Worm (Caenorhabditis elegans) whole organism, L3 larva: ENCODE data around the gene clec-222.

ENCODE experiments used
- R02D3.7 ChIP-seq: fragments of 150-350 bp; optimal IDR thresholded peaks from 2 replicates; lab custom pipeline; 2014; ENCODE audit warnings: missing biosample characterization, missing genetic modification characterization
- ZK546.5 ChIP-seq: sonication (generic microtip); optimal IDR thresholded peaks from 2 replicates; lab custom pipeline; 2017; ENCODE audit warnings: missing biosample characterization, missing genetic modification characterization
- aly-2 ChIP-seq: fragments of 150-350 bp; optimal IDR thresholded peaks from 2 replicates; lab custom pipeline; 2014; ENCODE audit warnings: missing biosample characterization, missing genetic modification characterization
- ama-1 ChIP-seq: fragments of 150-350 bp; optimal IDR thresholded peaks from 2 replicates; lab custom pipeline; 2018
- ceh-16 ChIP-seq: sonication (generic microtip); optimal IDR thresholded peaks from 2 replicates; lab custom pipeline; 2017; ENCODE audit warnings: missing biosample characterization, missing genetic modification characterization
- ceh-28 ChIP-seq: fragments of 150-350 bp; optimal IDR thresholded peaks from 2 replicates; lab custom pipeline; 2014; ENCODE audit warnings: missing biosample characterization, missing genetic modification reagents, missing genetic modification characterization
- ceh-82 ChIP-seq: fragments of 150-350 bp; optimal IDR thresholded peaks from 2 replicates; lab custom pipeline; 2014; ENCODE audit warnings: missing biosample characterization, missing genetic modification characterization
- ceh-9 ChIP-seq: sonication (generic microtip); optimal IDR thresholded peaks from 2 replicates; lab custom pipeline; 2018; ENCODE audit warnings: missing biosample characterization, missing genetic modification characterization
- daf-12 ChIP-seq: fragments of 150-350 bp; optimal IDR thresholded peaks from 2 replicates; lab custom pipeline; 2014; ENCODE audit warnings: missing biosample characterization, missing genetic modification reagents, missing genetic modification characterization
- egl-27 ChIP-seq: sonication (generic microtip); optimal IDR thresholded peaks from 4 replicates; lab custom pipeline; 2017; ENCODE audit warnings: missing biosample characterization, missing genetic modification reagents, missing genetic modification characterization
- egl-5 ChIP-seq: fragments of 150-350 bp; optimal IDR thresholded peaks from 2 replicates; lab custom pipeline; 2017; ENCODE audit warnings: missing biosample characterization, missing genetic modification reagents, missing genetic modification characterization, inconsistent platforms
- elt-1 ChIP-seq: fragments of 150-350 bp; optimal IDR thresholded peaks from 2 replicates; lab custom pipeline; 2014; ENCODE audit warnings: missing biosample characterization, missing genetic modification characterization
- elt-2 ChIP-seq: sonication (generic microtip); optimal IDR thresholded peaks from 2 replicates; lab custom pipeline; 2016; ENCODE audit warnings: missing genetic modification reagents, mild to moderate bottlenecking, missing genetic modification characterization, missing compliant biosample characterization
- eor-1 ChIP-seq, 2 experiments: fragments of 150-350 bp; optimal IDR thresholded peaks; 2 replicates each; lab custom pipeline; 2014 to 2018; ENCODE audit warnings: missing biosample characterization in 2 of 2, missing genetic modification characterization in 2 of 2
- fkh-10 ChIP-seq: sonication (generic microtip); optimal IDR thresholded peaks from 2 replicates; lab custom pipeline; 2017; ENCODE audit warnings: missing biosample characterization, missing genetic modification reagents, missing genetic modification characterization
- fos-1 ChIP-seq: fragments of 150-350 bp; optimal IDR thresholded peaks from 2 replicates; lab custom pipeline; 2014; ENCODE audit warnings: missing biosample characterization, missing genetic modification characterization
- hmg-11 ChIP-seq: sonication (generic microtip); optimal IDR thresholded peaks from 2 replicates; lab custom pipeline; 2016; ENCODE audit warnings: missing genetic modification characterization, missing compliant biosample characterization
- jun-1 ChIP-seq: fragments of 150-350 bp; optimal IDR thresholded peaks from 2 replicates; lab custom pipeline; 2014; ENCODE audit warnings: missing biosample characterization, missing genetic modification reagents, missing genetic modification characterization
- lin-15B ChIP-seq: fragments of 150-350 bp; optimal IDR thresholded peaks from 2 replicates; lab custom pipeline; 2014; ENCODE audit warnings: missing biosample characterization, missing genetic modification characterization
- lin-39 ChIP-seq: fragments of 150-350 bp; optimal IDR thresholded peaks from 2 replicates; lab custom pipeline; 2018; ENCODE audit warnings: missing biosample characterization, missing genetic modification reagents, missing genetic modification characterization
- lsy-12 ChIP-seq: sonication (generic microtip); optimal IDR thresholded peaks from 2 replicates; lab custom pipeline; 2016; ENCODE audit warnings: mild to moderate bottlenecking, missing genetic modification characterization, missing compliant biosample characterization
- mdl-1 ChIP-seq: fragments of 150-350 bp; optimal IDR thresholded peaks from 2 replicates; lab custom pipeline; 2014; ENCODE audit warnings: missing biosample characterization, missing genetic modification characterization
- mml-1 ChIP-seq: fragments of 150-350 bp; sonication (generic microtip); optimal IDR thresholded peaks from 3 replicates; lab custom pipeline; 2014; ENCODE audit warnings: missing biosample characterization, missing genetic modification characterization
- nfya-1 ChIP-seq: sonication (generic microtip); optimal IDR thresholded peaks from 2 replicates; lab custom pipeline; 2017; ENCODE audit warnings: missing genetic modification characterization, mild to moderate bottlenecking, missing compliant biosample characterization, antibody characterized with exemption, moderate library complexity; ENCODE audit not compliant: insufficient read depth
- nhr-11 ChIP-seq: fragments of 150-350 bp; optimal IDR thresholded peaks from 2 replicates; lab custom pipeline; 2014; ENCODE audit warnings: missing biosample characterization, missing genetic modification characterization
- nhr-12 ChIP-seq: fragments of 150-350 bp; optimal IDR thresholded peaks from 2 replicates; lab custom pipeline; 2014; ENCODE audit warnings: missing biosample characterization, missing genetic modification characterization
- nhr-23 ChIP-seq: fragments of 150-350 bp; optimal IDR thresholded peaks from 2 replicates; lab custom pipeline; 2014; ENCODE audit warnings: missing biosample characterization, missing genetic modification reagents, missing genetic modification characterization
- nhr-237 ChIP-seq: fragments of 150-350 bp; optimal IDR thresholded peaks from 2 replicates; lab custom pipeline; 2014; ENCODE audit warnings: missing biosample characterization, missing genetic modification characterization
- nhr-25 ChIP-seq: sonication (generic microtip); optimal IDR thresholded peaks from 2 replicates; lab custom pipeline; 2017; ENCODE audit warnings: missing biosample characterization, missing genetic modification characterization
- nhr-28 ChIP-seq: fragments of 150-350 bp; optimal IDR thresholded peaks from 2 replicates; lab custom pipeline; 2014; ENCODE audit warnings: missing biosample characterization, missing genetic modification characterization
- nhr-43 ChIP-seq: sonication (generic microtip); optimal IDR thresholded peaks from 2 replicates; lab custom pipeline; 2016; ENCODE audit warnings: mild to moderate bottlenecking, missing genetic modification characterization, missing compliant biosample characterization; ENCODE audit not compliant: poor library complexity, severe bottlenecking
- nhr-67 ChIP-seq: fragments of 150-350 bp; optimal IDR thresholded peaks from 2 replicates; lab custom pipeline; 2014; ENCODE audit warnings: missing biosample characterization, missing genetic modification characterization
- nhr-76 ChIP-seq: fragments of 150-350 bp; sonication (generic microtip); optimal IDR thresholded peaks from 5 replicates; lab custom pipeline; 2014; ENCODE audit warnings: missing biosample characterization, missing genetic modification characterization
- nhr-77 ChIP-seq: fragments of 150-350 bp; optimal IDR thresholded peaks from 2 replicates; lab custom pipeline; 2014; ENCODE audit warnings: missing biosample characterization, missing genetic modification characterization
- pha-4 ChIP-seq: fragments of 150-350 bp; optimal IDR thresholded peaks from 2 replicates; lab custom pipeline; 2014; ENCODE audit warnings: missing biosample characterization, missing genetic modification reagents, missing genetic modification characterization
- pqm-1 ChIP-seq: fragments of 150-350 bp; optimal IDR thresholded peaks from 2 replicates; lab custom pipeline; 2017; ENCODE audit warnings: missing biosample characterization, missing genetic modification characterization, inconsistent platforms
- sea-2 ChIP-seq: fragments of 150-350 bp; sonication (generic microtip); optimal IDR thresholded peaks from 4 replicates; lab custom pipeline; 2014; ENCODE audit warnings: missing biosample characterization, missing genetic modification reagents, missing genetic modification characterization
- snpc-4 ChIP-seq: fragments of 150-350 bp; optimal IDR thresholded peaks from 2 replicates; lab custom pipeline; 2014; ENCODE audit warnings: missing biosample characterization, missing genetic modification characterization
- tbx-2 ChIP-seq: sonication (generic microtip); optimal IDR thresholded peaks from 2 replicates; lab custom pipeline; 2016; ENCODE audit warnings: mild to moderate bottlenecking, missing genetic modification characterization, missing compliant biosample characterization
- unc-39 ChIP-seq: sonication (generic microtip); optimal IDR thresholded peaks from 4 replicates; lab custom pipeline; 2017; ENCODE audit warnings: missing biosample characterization, missing genetic modification characterization
- unc-62 ChIP-seq: fragments of 150-350 bp; sonication (generic microtip); optimal IDR thresholded peaks from 4 replicates; lab custom pipeline; 2014; ENCODE audit warnings: missing biosample characterization, missing genetic modification reagents, missing genetic modification characterization
- ztf-4 ChIP-seq: fragments of 150-350 bp; optimal IDR thresholded peaks from 2 replicates; lab custom pipeline; 2014; ENCODE audit warnings: missing biosample characterization, missing genetic modification characterization

The clec-222 gene

ce11 chrV:11271051-11271450 lies at the start of gene clec-222:
TSS of gene clec-222 (plus strand) at chrV:11271351.
- no peak for TF ChIP-seq fos-1
- no peak for TF ChIP-seq R02D3.7
- no peak for TF ChIP-seq nhr-237
- no peak for TF ChIP-seq ama-1 (lab: Kevin White, UChicago)
- TF ChIP-seq daf-12 (tag; lab: Kevin White, UChicago) = no peak
- TF ChIP-seq pha-4 (tag; lab: Kevin White, UChicago) = no peak
- no peak for TF ChIP-seq lin-39 (tag; lab: Kevin White, UChicago)
- TF ChIP-seq fkh-10 (GFP tag; lab: Kevin White, UChicago) = no peak
- TF ChIP-seq ceh-9 (tag; lab: Kevin White, UChicago) = no peak
- TF ChIP-seq nfya-1 = no peak
- no peak for TF ChIP-seq lin-15B (tag; lab: Kevin White, UChicago)
- no peak for TF ChIP-seq hmg-11
- no peak for TF ChIP-seq snpc-4 (tag; lab: Kevin White, UChicago)
- no peak for TF ChIP-seq nhr-25
- TF ChIP-seq nhr-12 (tag; lab: Kevin White, UChicago) = no peak
- no peak for TF ChIP-seq ceh-82 (tag; lab: Kevin White, UChicago)

ce11 chrV:11223698-11224097 lies 47.5 kb upstream of the clec-222 start:
- TF ChIP-seq unc-62 (no peak), ceh-9 (tag; lab: Kevin White, UChicago) (no peak), ceh-28 (tag; lab: Kevin White, UChicago) (no peak), nhr-67 (no peak), lin-39 (tag; lab: Kevin White, UChicago) (no peak), fos-1 (no peak), nhr-12 (tag; lab: Kevin White, UChicago) (no peak), elt-1 (tag; lab: Kevin White, UChicago) (no peak), nhr-237 (no peak)

- TF ChIP-seq elt-2 (tag; lab: Kevin White, UChicago) (peak; percentile 23), pha-4 (tag; lab: Kevin White, UChicago) (peak; percentile 62), lin-39 (tag; lab: Kevin White, UChicago) (peak; percentile 4), tbx-2 (peak; percentile 1), aly-2 (tag; lab: Kevin White, UChicago) (no peak), nhr-67 (no peak), nhr-25 (peak; percentile 21), nfya-1 (peak; percentile 15), nhr-23 (tag; lab: Kevin White, UChicago) (peak; percentile 40), ama-1 (lab: Kevin White, UChicago) (peak; percentile 69), lsy-12 (tag; lab: Kevin White, UChicago) (peak; percentile 33)
- TF ChIP-seq, all 47 proteins: peak for 9
These were observed 45.2 kb upstream of the clec-222 start, which contains the start of gene bgal-1 for ce11 chrV:11225981-11226380. TSS of gene bgal-1 (minus strand) at chrV:11226018.

- TF ChIP-seq snpc-4 (tag; lab: Kevin White, UChicago) (peak; percentile 87), eor-1 (tag; optimal IDR thresholded peaks at IDR 0.05; lab: Kevin White, UChicago) (no peak), ama-1 (lab: Kevin White, UChicago) (peak; percentile 63), nhr-76 (tag; lab: Kevin White, UChicago) (no peak), lin-15B (tag; lab: Kevin White, UChicago) (peak; percentile 81), nhr-28 (tag; lab: Kevin White, UChicago) (no peak), ceh-28 (tag; lab: Kevin White, UChicago) (peak; percentile 94), pqm-1 (tag; lab: Kevin White, UChicago) (peak; percentile 51), daf-12 (tag; lab: Kevin White, UChicago) (no peak), aly-2 (tag; lab: Kevin White, UChicago) (no peak), ZK546.5 (tag; lab: Kevin White, UChicago) (no peak), nhr-25 (peak; percentile 86), egl-5 (tag; lab: Kevin White, UChicago) (peak; percentile 77), fkh-10 (GFP tag; lab: Kevin White, UChicago) (peak; percentile 29), nhr-77 (tag; lab: Kevin White, UChicago) (no peak), nhr-237 (no peak), mdl-1 (tag; lab: Kevin White, UChicago) (peak; percentile 19), ceh-16 (no peak), nhr-43 (tag; lab: Kevin White, UChicago) (peak; percentile 75), ceh-9 (tag; lab: Kevin White, UChicago) (no peak), pha-4 (tag; lab: Kevin White, UChicago) (peak; percentile 89), unc-39 (no peak), jun-1 (peak; percentile 66), hmg-11 (peak; percentile 91), sea-2 (GFP tag; lab: Kevin White, UChicago) (no peak), nhr-12 (tag; lab: Kevin White, UChicago) (no peak), ztf-4 (tag; lab: Kevin White, UChicago) (peak; percentile 55), elt-1 (tag; lab: Kevin White, UChicago) (no peak), lin-39 (tag; lab: Kevin White, UChicago) (peak; percentile 89), elt-2 (tag; lab: Kevin White, UChicago) (peak; percentile 67), mml-1 (tag; lab: Kevin White, UChicago) (no peak), egl-27 (tag; lab: Kevin White, UChicago) (peak; percentile 19), ceh-82 (tag; lab: Kevin White, UChicago) (peak; percentile 73), nfya-1 (peak; percentile 93), unc-62 (no peak), nhr-67 (no peak), nhr-11 (tag; lab: Kevin White, UChicago) (no peak), lsy-12 (tag; lab: Kevin White, UChicago) (peak; percentile 85), tbx-2 (peak; percentile 45), R02D3.7 (peak; percentile 53)
These were observed 42.4 kb upstream of the clec-222 start, which contains the start of gene pqn-70 for ce11 chrV:11228653-11229173. TSS of gene pqn-70 (minus strand) at chrV:11228703.
